Worm (Caenorhabditis elegans) whole organism, L1 larva: ENCODE results near the gene ZC513.3.

ENCODE experiments used
- C34B4.2 ChIP-seq: sonication (generic microtip); optimal IDR thresholded peaks from 2 replicates; lab custom pipeline; 2017; ENCODE audit warnings: mild to moderate bottlenecking, missing genetic modification characterization, missing compliant biosample characterization
- F16B12.6 ChIP-seq: fragments of 150-350 bp; optimal IDR thresholded peaks from 2 replicates; lab custom pipeline; 2014; ENCODE audit warnings: missing biosample characterization, missing genetic modification characterization
- Y116A8C.19 ChIP-seq: sonication (generic microtip); optimal IDR thresholded peaks from 2 replicates; lab custom pipeline; 2016; ENCODE audit warnings: missing compliant biosample characterization, missing genetic modification characterization, borderline replicate concordance
- aly-2 ChIP-seq: fragments of 150-350 bp; optimal IDR thresholded peaks from 2 replicates; lab custom pipeline; 2014; ENCODE audit warnings: missing biosample characterization, missing genetic modification characterization
- ama-1 ChIP-seq: fragments of 150-350 bp; optimal IDR thresholded peaks from 2 replicates; lab custom pipeline; 2014
- blmp-1 ChIP-seq: fragments of 150-350 bp; optimal IDR thresholded peaks from 2 replicates; lab custom pipeline; 2014; ENCODE audit warnings: missing biosample characterization, missing genetic modification characterization
- ceh-63 ChIP-seq: fragments of 200-800 bp; sonication (Bioruptor generic); optimal IDR thresholded peaks from 2 replicates; lab custom pipeline; 2018; ENCODE audit warnings: mild to moderate bottlenecking, missing genetic modification characterization, missing compliant biosample characterization
- ceh-82 ChIP-seq, 3 experiments: fragments of 150-350 bp in 1 of 3; sonication (generic microtip) in 2 of 3; optimal IDR thresholded peaks; 2 replicates each; lab custom pipeline; 2014 to 2017; ENCODE audit warnings: missing biosample characterization in 3 of 3, missing genetic modification characterization in 3 of 3
- ceh-88 ChIP-seq: fragments of 200-800 bp; sonication (Bioruptor generic); IDR thresholded peaks from 2 replicates; pipeline ENCODE4 v1.3.6; 2022; ENCODE audit warnings: missing genetic modification characterization, missing compliant biosample characterization
- ceh-90 ChIP-seq: sonication (generic microtip); optimal IDR thresholded peaks from 2 replicates; lab custom pipeline; 2016; ENCODE audit warnings: missing genetic modification characterization, missing compliant biosample characterization
- dsc-1 ChIP-seq: sonication (generic microtip); optimal IDR thresholded peaks from 2 replicates; lab custom pipeline; 2016; ENCODE audit warnings: mild to moderate bottlenecking, missing genetic modification characterization, missing compliant biosample characterization
- efl-1 ChIP-seq, 4 experiments: fragments of 150-350 bp; optimal IDR thresholded peaks in 3 of 4; peaks in 1 of 4; 1 replicate in 1 of 4; 2 replicates in 3 of 4; lab custom pipeline; 2014; ENCODE audit warnings: missing biosample characterization in 2 of 4, missing genetic modification characterization in 2 of 4, missing genetic modification reagents in 2 of 4
- egl-27 ChIP-seq, 2 experiments: fragments of 150-350 bp in 1 of 2; sonication (generic microtip); optimal IDR thresholded peaks; 3 replicates each; lab custom pipeline; 2017 to 2018; ENCODE audit warnings: missing biosample characterization in 2 of 2, missing genetic modification characterization in 2 of 2, missing genetic modification reagents in 2 of 2
- elt-2 ChIP-seq: sonication (generic microtip); optimal IDR thresholded peaks from 2 replicates; lab custom pipeline; 2016; ENCODE audit warnings: missing genetic modification characterization, mild to moderate bottlenecking, inconsistent platforms, missing compliant biosample characterization, missing genetic modification reagents
- elt-3 ChIP-seq, 6 experiments: fragments of 150-350 bp in 1 of 6; sonication (generic microtip); optimal IDR thresholded peaks; 2 replicates each; lab custom pipeline; 2017 to 2018; ENCODE audit warnings: missing biosample characterization in 6 of 6, missing genetic modification characterization in 6 of 6, inconsistent platforms in 1 of 6
- ets-5 ChIP-seq: fragments of 200-800 bp; sonication (Bioruptor generic); IDR thresholded peaks from 2 replicates; pipeline ENCODE4 v1.3.6; 2022; ENCODE audit warnings: missing genetic modification characterization, missing compliant biosample characterization
- fkh-10 ChIP-seq: sonication (generic microtip); optimal IDR thresholded peaks from 2 replicates; lab custom pipeline; 2017; ENCODE audit warnings: missing biosample characterization, missing genetic modification reagents, missing genetic modification characterization
- fkh-8 ChIP-seq: sonication (generic microtip); optimal IDR thresholded peaks from 2 replicates; lab custom pipeline; 2016; ENCODE audit warnings: mild to moderate bottlenecking, missing genetic modification characterization, missing compliant biosample characterization
- grh-1 ChIP-seq: fragments of 200-800 bp; sonication (Bioruptor generic); IDR thresholded peaks from 2 replicates; pipeline ENCODE4 v1.3.6; 2022; ENCODE audit warnings: missing genetic modification reagents, missing genetic modification characterization, missing compliant biosample characterization
- hlh-17 ChIP-seq: fragments of 200-800 bp; sonication (Bioruptor generic); optimal IDR thresholded peaks from 2 replicates; lab custom pipeline; 2018; ENCODE audit warnings: missing genetic modification characterization, mild to moderate bottlenecking, missing compliant biosample characterization, moderate library complexity, borderline replicate concordance
- hlh-4 ChIP-seq: sonication (generic microtip); optimal IDR thresholded peaks from 2 replicates; lab custom pipeline; 2016; ENCODE audit warnings: mild to moderate bottlenecking, missing genetic modification characterization, missing compliant biosample characterization
- hpl-2 ChIP-seq: fragments of 150-350 bp; optimal IDR thresholded peaks from 2 replicates; lab custom pipeline; 2014; ENCODE audit warnings: missing biosample characterization, missing genetic modification reagents, missing genetic modification characterization
- irx-1 ChIP-seq: sonication (generic microtip); optimal IDR thresholded peaks from 2 replicates; lab custom pipeline; 2016; ENCODE audit warnings: missing genetic modification characterization, missing compliant biosample characterization
- jun-1 ChIP-seq: fragments of 150-350 bp; optimal IDR thresholded peaks from 2 replicates; lab custom pipeline; 2014; ENCODE audit warnings: missing biosample characterization, missing genetic modification reagents, missing genetic modification characterization
- lin-13 ChIP-seq: fragments of 150-350 bp; optimal IDR thresholded peaks from 2 replicates; lab custom pipeline; 2014; ENCODE audit warnings: missing biosample characterization, missing genetic modification reagents, missing genetic modification characterization
- lin-15B ChIP-seq: fragments of 150-350 bp; sonication (generic microtip); optimal IDR thresholded peaks from 3 replicates; lab custom pipeline; 2014; ENCODE audit warnings: missing biosample characterization, missing genetic modification characterization
- lin-35 ChIP-seq, 2 experiments: fragments of 150-350 bp; optimal IDR thresholded peaks; 2 replicates each; lab custom pipeline; 2014; ENCODE audit warnings: missing biosample characterization in 2 of 2, missing genetic modification characterization in 2 of 2, missing genetic modification reagents in 2 of 2
- lir-3 ChIP-seq: sonication (generic microtip); optimal IDR thresholded peaks from 2 replicates; lab custom pipeline; 2016; ENCODE audit warnings: mild to moderate bottlenecking, missing genetic modification characterization, moderate library complexity, missing compliant biosample characterization; ENCODE audit not compliant: poor library complexity
- lsy-2 ChIP-seq, 2 experiments: fragments of 150-350 bp; optimal IDR thresholded peaks; 2 replicates each; lab custom pipeline; 2014; ENCODE audit warnings: missing biosample characterization in 2 of 2, missing genetic modification characterization in 2 of 2
- nhr-11 ChIP-seq: fragments of 150-350 bp; optimal IDR thresholded peaks from 2 replicates; lab custom pipeline; 2014; ENCODE audit warnings: missing biosample characterization, missing genetic modification characterization
- nhr-19 ChIP-seq: fragments of 200-800 bp; sonication (Bioruptor generic); conservative IDR thresholded peaks from 2 replicates; pipeline ENCODE4 v1.3.6; 2022; ENCODE audit warnings: missing genetic modification characterization, missing compliant biosample characterization
- nhr-20 ChIP-seq: sonication (generic microtip); optimal IDR thresholded peaks from 2 replicates; lab custom pipeline; 2016; ENCODE audit warnings: mild to moderate bottlenecking, missing genetic modification characterization, missing compliant biosample characterization
- nhr-28 ChIP-seq: fragments of 150-350 bp; optimal IDR thresholded peaks from 2 replicates; lab custom pipeline; 2014; ENCODE audit warnings: missing biosample characterization, missing genetic modification characterization
- nhr-47 ChIP-seq: sonication (generic microtip); optimal IDR thresholded peaks from 2 replicates; lab custom pipeline; 2016; ENCODE audit warnings: mild to moderate bottlenecking, missing genetic modification characterization, moderate library complexity, missing compliant biosample characterization
- nhr-84 ChIP-seq: sonication (generic microtip); optimal IDR thresholded peaks from 2 replicates; lab custom pipeline; 2017; ENCODE audit warnings: missing biosample characterization, missing genetic modification characterization
- nhr-85 ChIP-seq: sonication (generic microtip); peaks from one replicate; lab custom pipeline; 2016; ENCODE audit warnings: missing genetic modification characterization, inconsistent platforms, missing compliant biosample characterization
- nhr-90 ChIP-seq: sonication (generic microtip); optimal IDR thresholded peaks from 2 replicates; lab custom pipeline; 2016; ENCODE audit warnings: mild to moderate bottlenecking, missing genetic modification characterization, missing compliant biosample characterization; ENCODE audit not compliant: poor library complexity
- pag-3 ChIP-seq: sonication (generic microtip); optimal IDR thresholded peaks from 2 replicates; lab custom pipeline; 2017; ENCODE audit warnings: missing genetic modification characterization, mild to moderate bottlenecking, missing compliant biosample characterization, antibody characterized with exemption, borderline replicate concordance; ENCODE audit not compliant: insufficient read depth
- pqm-1 ChIP-seq: sonication (generic microtip); optimal IDR thresholded peaks from 3 replicates; lab custom pipeline; 2017; ENCODE audit warnings: missing biosample characterization, missing genetic modification characterization
- rnt-1 ChIP-seq: sonication (generic microtip); optimal IDR thresholded peaks from 2 replicates; lab custom pipeline; 2016; ENCODE audit warnings: mild to moderate bottlenecking, missing genetic modification characterization, moderate library complexity, missing compliant biosample characterization
- skn-1 ChIP-seq: fragments of 150-350 bp; optimal IDR thresholded peaks from 2 replicates; lab custom pipeline; 2014; ENCODE audit warnings: missing biosample characterization, missing genetic modification characterization
- snpc-4 ChIP-seq: fragments of 150-350 bp; optimal IDR thresholded peaks from 2 replicates; lab custom pipeline; 2014; ENCODE audit warnings: missing biosample characterization, missing genetic modification characterization
- sox-4 ChIP-seq: sonication (generic microtip); optimal IDR thresholded peaks from 2 replicates; lab custom pipeline; 2016; ENCODE audit warnings: missing genetic modification characterization, missing compliant biosample characterization
- swsn-7 ChIP-seq: sonication (generic microtip); optimal IDR thresholded peaks from 2 replicates; lab custom pipeline; 2016; ENCODE audit warnings: missing genetic modification characterization, missing compliant biosample characterization
- unc-130 ChIP-seq: fragments of 150-350 bp; optimal IDR thresholded peaks from 2 replicates; lab custom pipeline; 2017; ENCODE audit warnings: missing biosample characterization, missing genetic modification characterization, inconsistent platforms
- unc-62 ChIP-seq: fragments of 150-350 bp; optimal IDR thresholded peaks from 2 replicates; lab custom pipeline; 2014; ENCODE audit warnings: missing biosample characterization, missing genetic modification reagents, missing genetic modification characterization
- unc-86 ChIP-seq: sonication (generic microtip); optimal IDR thresholded peaks from 2 replicates; lab custom pipeline; 2016; ENCODE audit warnings: missing genetic modification characterization, missing compliant biosample characterization
- unc-98 ChIP-seq: fragments of 200-800 bp; sonication (Bioruptor generic); IDR thresholded peaks from 2 replicates; pipeline ENCODE4 v1.3.6; 2022; ENCODE audit warnings: missing genetic modification characterization, missing compliant biosample characterization
- xbp-1 ChIP-seq: sonication (generic microtip); optimal IDR thresholded peaks from 2 replicates; lab custom pipeline; 2016; ENCODE audit warnings: missing genetic modification characterization, missing compliant biosample characterization
- ztf-4 ChIP-seq: fragments of 150-350 bp; optimal IDR thresholded peaks from 2 replicates; lab custom pipeline; 2014; ENCODE audit warnings: missing biosample characterization, missing genetic modification characterization

Gene ZC513.3

DNA sequence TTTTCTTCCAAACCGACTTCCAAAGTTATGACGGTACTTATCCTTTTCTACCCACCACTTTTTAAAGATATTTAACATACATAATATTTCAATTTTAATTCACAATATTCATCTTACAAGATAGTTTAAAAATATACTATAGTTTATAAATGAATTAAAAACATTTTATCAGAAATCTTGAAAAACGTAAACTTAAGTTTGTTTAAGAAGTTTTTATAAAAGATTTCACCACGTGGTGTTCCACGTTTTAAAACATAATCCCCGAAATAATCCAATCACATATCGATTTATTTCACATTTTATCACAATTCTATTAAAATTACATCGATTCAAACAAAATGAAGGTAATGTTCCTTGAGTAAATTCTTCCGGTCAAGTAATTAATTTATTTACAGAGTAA is at the start of gene ZC513.3:
ZC513.3 (plus strand) TSS at position 301 of the 400 bp plus-strand sequence.
- TF ChIP-seq nhr-90: no peak
- TF ChIP-seq lir-3 (tag; lab: Kevin White, UChicago): no peak
- TF ChIP-seq rnt-1 (tag; lab: Kevin White, UChicago): no peak
- no peak for TF ChIP-seq C34B4.2 (tag; lab: Kevin White, UChicago)
- no peak for TF ChIP-seq aly-2 (tag; lab: Kevin White, UChicago)
- no peak for TF ChIP-seq Y116A8C.19
- no peak for TF ChIP-seq irx-1 (tag; lab: Kevin White, UChicago)
- no peak for TF ChIP-seq sox-4

DNA sequence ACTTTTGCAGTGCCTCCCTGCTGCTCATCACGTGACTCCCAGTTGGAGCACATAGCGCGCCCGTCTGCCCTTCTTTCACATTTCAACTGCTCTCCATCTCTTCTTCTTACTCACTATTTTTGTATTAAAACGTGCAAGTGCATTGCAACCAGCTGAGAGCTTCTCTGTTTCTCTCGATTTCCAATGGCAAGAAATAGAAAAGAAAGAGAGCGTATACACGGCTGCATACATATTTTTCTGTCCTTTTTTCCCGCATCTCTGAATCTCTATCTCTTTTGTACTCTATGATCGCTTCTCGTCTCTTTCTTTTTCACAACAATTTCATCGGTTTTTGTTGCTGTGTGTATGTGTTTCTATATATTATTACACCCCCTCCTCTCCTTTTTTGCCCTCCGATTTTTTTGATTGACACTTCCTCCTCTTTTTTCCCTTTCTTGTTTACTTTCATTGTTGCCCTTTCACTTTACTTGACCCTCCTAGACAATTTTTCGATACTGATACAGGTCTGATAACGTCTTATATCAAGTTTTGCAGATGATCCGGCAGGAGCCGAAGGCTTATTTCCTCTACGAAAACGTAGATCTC is 45.8 kb upstream of the ZC513.3 start, which contains the start of gene Y97E10AR.1:
Y97E10AR.1 (plus strand) TSS at position 535 of the 585 bp plus-strand sequence.
- no peak for TF ChIP-seq unc-130
- TF ChIP-seq ceh-63 (GFP tag; lab: Kevin White, UChicago): no peak
- TF ChIP-seq efl-1 (optimal IDR thresholded peaks at IDR 0.05; lab: Kevin White, UChicago): peak; percentile 66 to 68
- peak; percentile 50 to 96 for TF ChIP-seq efl-1 (GFP tag; optimal IDR thresholded peaks at IDR 0.05 in 1 of 2; lab: Kevin White, UChicago)
- TF ChIP-seq egl-27 (tag; optimal IDR thresholded peaks at IDR 0.05; lab: Kevin White, UChicago): peak in 1 of 2 experiments; percentile 50
- peak; percentile 74 for TF ChIP-seq nhr-19 (GFP tag; lab: Robert Waterston, UW)
- peak; percentile 68 to 89 for TF ChIP-seq lsy-2 (tag; optimal IDR thresholded peaks at IDR 0.05; lab: Kevin White, UChicago)
- no peak for TF ChIP-seq pqm-1 (tag; lab: Kevin White, UChicago)
- TF ChIP-seq lin-13 (GFP tag; lab: Kevin White, UChicago): peak; percentile 50
- TF ChIP-seq hlh-17: no peak
- no peak for TF ChIP-seq grh-1 (GFP tag; lab: Robert Waterston, UW)
- no peak for TF ChIP-seq Y116A8C.19
- TF ChIP-seq unc-86 (tag; lab: Kevin White, UChicago): peak; percentile 90
- TF ChIP-seq ceh-82 (tag; optimal IDR thresholded peaks at IDR 0.05; lab: Kevin White, UChicago): peak in 2 of 3 experiments; percentile 17 to 68
- TF ChIP-seq F16B12.6 (tag; lab: Kevin White, UChicago): peak; percentile 25
- peak in 1 of 6 experiments; percentile 7 for TF ChIP-seq elt-3 (tag; optimal IDR thresholded peaks at IDR 0.05; lab: Kevin White, UChicago)
- peak; percentile 13 for TF ChIP-seq lin-15B
- peak; percentile 48 for TF ChIP-seq jun-1 (tag; lab: Kevin White, UChicago)
- TF ChIP-seq lir-3 (tag; lab: Kevin White, UChicago): peak; percentile 70
- TF ChIP-seq ets-5 (GFP tag; lab: Robert Waterston, UW): no peak
- no peak for TF ChIP-seq unc-98 (GFP tag; lab: Robert Waterston, UW)
- no peak for TF ChIP-seq ama-1
- TF ChIP-seq hlh-4 (tag; lab: Kevin White, UChicago): no peak
- no peak for TF ChIP-seq nhr-84
- TF ChIP-seq snpc-4: peak; percentile 3
- peak; percentile 76 for TF ChIP-seq nhr-20 (tag; lab: Kevin White, UChicago)
- TF ChIP-seq dsc-1 (tag; lab: Kevin White, UChicago): peak; percentile 69
- TF ChIP-seq pag-3 (tag; lab: Kevin White, UChicago): peak; percentile 75
- TF ChIP-seq unc-62 (GFP tag; lab: Kevin White, UChicago): no peak
- TF ChIP-seq skn-1 (tag; lab: Kevin White, UChicago): peak; percentile 47
- TF ChIP-seq lin-35 (GFP tag; optimal IDR thresholded peaks at IDR 0.05; lab: Kevin White, UChicago): peak; percentile 40 to 64
- TF ChIP-seq ztf-4: peak; percentile 48
- TF ChIP-seq fkh-10 (GFP tag; lab: Kevin White, UChicago): peak; percentile 57
- no peak for TF ChIP-seq ceh-90
- TF ChIP-seq blmp-1 (tag; lab: Kevin White, UChicago): peak; percentile 96
- peak; percentile 57 for TF ChIP-seq nhr-85
- TF ChIP-seq nhr-47 (tag; lab: Kevin White, UChicago): peak; percentile 86
- TF ChIP-seq nhr-11 (tag; lab: Kevin White, UChicago): peak; percentile 49
- peak; percentile 93 for TF ChIP-seq fkh-8 (tag; lab: Kevin White, UChicago)
- TF ChIP-seq swsn-7: peak; percentile 83
- TF ChIP-seq nhr-28: no peak
- TF ChIP-seq hpl-2 (GFP tag; lab: Kevin White, UChicago): no peak
- TF ChIP-seq elt-2 (tag; lab: Kevin White, UChicago): peak; percentile 81
- TF ChIP-seq xbp-1 (tag; lab: Kevin White, UChicago): peak; percentile 67
- peak; percentile 29; the same call in 1 of the 2 replicates for TF ChIP-seq ceh-88 (GFP tag; lab: Robert Waterston, UW)
